Fruit fly (Drosophila melanogaster) whole organism, pupa: Measurements from ENCODE around the gene Lsp1beta.

Experiments used
- CG34367 ChIP-seq: fragments of 200-800 bp; sonication (Bioruptor generic); optimal IDR thresholded peaks from 2 replicates; lab custom pipeline; 2018; ENCODE audit warnings: missing biosample characterization, mild to moderate bottlenecking, missing genetic modification characterization
- Snoo ChIP-seq: fragments of 200-800 bp; sonication (Bioruptor generic); optimal IDR thresholded peaks from 3 replicates; lab custom pipeline; 2017; ENCODE audit warnings: missing biosample characterization, mild to moderate bottlenecking, missing genetic modification characterization, inconsistent platforms
- fd96Ca ChIP-seq: fragments of 200-800 bp; sonication (Bioruptor generic); IDR thresholded peaks from 3 replicates; pipeline ENCODE4 v1.3.6; 2022; ENCODE audit warnings: missing biosample characterization, missing genetic modification characterization

DNA sequence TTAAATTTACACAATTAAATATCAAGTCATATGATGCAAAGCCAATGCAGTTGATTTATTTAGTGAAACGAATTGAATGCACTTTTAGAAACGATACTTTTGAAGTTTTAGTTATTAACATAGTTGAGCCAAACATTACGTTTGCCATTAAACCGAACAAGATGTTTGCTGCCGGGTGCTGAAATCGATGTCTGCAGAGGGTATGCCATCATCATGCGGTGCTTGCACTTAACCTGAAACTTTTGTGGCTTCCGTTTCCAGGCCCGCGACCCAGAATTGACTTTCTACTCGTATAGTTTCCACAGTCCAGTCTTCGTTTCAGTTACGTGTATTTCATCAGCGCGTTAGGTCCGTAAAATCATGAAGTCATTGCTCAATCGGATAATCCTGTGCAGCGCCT lies 21.3 kb upstream of the Lsp1beta start, which contains the start of gene ninaA:
- TF ChIP-seq fd96Ca (no peak), CG34367 (tag; lab: Kevin White, UChicago) (no peak), Snoo (tag; lab: Kevin White, UChicago) (no peak)
